Worm (Caenorhabditis elegans) whole organism, L1 larva: ENCODE data around the gene E02C12.6.

Source experiments
- C34B4.2 ChIP-seq: sonication (generic microtip); optimal IDR thresholded peaks from 2 replicates; lab custom pipeline; 2017; ENCODE audit warnings: mild to moderate bottlenecking, missing genetic modification characterization, missing compliant biosample characterization
- ama-1 ChIP-seq: fragments of 150-350 bp; optimal IDR thresholded peaks from 2 replicates; lab custom pipeline; 2014
- dpl-1 ChIP-seq, 3 experiments: fragments of 150-350 bp in 2 of 3; sonication (generic microtip) in 1 of 3; optimal IDR thresholded peaks; 2 replicates each; lab custom pipeline; 2014 to 2017; ENCODE audit warnings: missing biosample characterization in 3 of 3, missing genetic modification characterization in 3 of 3, missing genetic modification reagents in 3 of 3
- elt-2 ChIP-seq: sonication (generic microtip); optimal IDR thresholded peaks from 2 replicates; lab custom pipeline; 2016; ENCODE audit warnings: missing genetic modification characterization, mild to moderate bottlenecking, inconsistent platforms, missing compliant biosample characterization, missing genetic modification reagents
- mdl-1 ChIP-seq, 2 experiments: fragments of 150-350 bp; optimal IDR thresholded peaks; 2 replicates each; lab custom pipeline; 2014 to 2017; ENCODE audit warnings: missing biosample characterization in 2 of 2, missing genetic modification characterization in 2 of 2, inconsistent platforms in 1 of 2
- nhr-237 ChIP-seq: fragments of 150-350 bp; optimal IDR thresholded peaks from 2 replicates; lab custom pipeline; 2014; ENCODE audit warnings: missing biosample characterization, missing genetic modification characterization
- nhr-77 ChIP-seq: fragments of 150-350 bp; optimal IDR thresholded peaks from 2 replicates; lab custom pipeline; 2014; ENCODE audit warnings: missing biosample characterization, missing genetic modification characterization
- unc-30 ChIP-seq: sonication (generic microtip); optimal IDR thresholded peaks from 2 replicates; lab custom pipeline; 2017; ENCODE audit warnings: missing biosample characterization, missing genetic modification characterization
- xbp-1 ChIP-seq: sonication (generic microtip); optimal IDR thresholded peaks from 2 replicates; lab custom pipeline; 2016; ENCODE audit warnings: missing genetic modification characterization, missing compliant biosample characterization
- ztf-11 ChIP-seq, 2 experiments: sonication (generic microtip); optimal IDR thresholded peaks; 2 replicates each; lab custom pipeline; 2016 to 2017; ENCODE audit warnings: missing genetic modification characterization in 2 of 2, missing biosample characterization in 1 of 2, missing compliant biosample characterization in 1 of 2

- TF ChIP-seq ama-1 (lab: Kevin White, UChicago) (no peak), elt-2 (no peak), unc-30 (tag; lab: Kevin White, UChicago) (no peak), ztf-11 (tag; optimal IDR thresholded peaks at IDR 0.05; lab: Kevin White, UChicago) (no peak), xbp-1 (tag; lab: Kevin White, UChicago) (no peak), nhr-237 (tag; lab: Kevin White, UChicago) (no peak), nhr-77 (tag; lab: Kevin White, UChicago) (no peak), C34B4.2 (tag; lab: Kevin White, UChicago) (no peak), mdl-1 (tag; optimal IDR thresholded peaks at IDR 0.05; lab: Kevin White, UChicago) (no peak), dpl-1 (GFP tag; optimal IDR thresholded peaks at IDR 0.05; lab: Kevin White, UChicago) (no peak)
These were observed 44.0 kb downstream of the E02C12.6 start for ce11 chrV:9326903-9327302.
